Fruit fly (Drosophila melanogaster): ENCODE measurements around the gene CG17440.

Gene CG17440

dm6 chrX:9232199-9232598, 37.5 kb downstream of the CG17440 start, which contains the start of gene CG12121 (continued):
- TF ChIP-seq CG17829 (tag; optimal IDR thresholded peaks at IDR 0.05) (peak; percentile 18), CG14710 (tag; optimal IDR thresholded peaks at IDR 0.05) (peak; percentile 53), Dip2 (GFP tag; IDR thresholded peaks at IDR 0.05) (no peak), CG11093 (GFP tag; IDR thresholded peaks at IDR 0.05) (no peak), CG9215 (GFP tag; IDR thresholded peaks at IDR 0.05) (no peak), Dp (GFP tag; optimal IDR thresholded peaks at IDR 0.05) (peak; percentile 81), Nf-YA (GFP tag; IDR thresholded peaks at IDR 0.05) (no peak), CG3995 (GFP tag; optimal IDR thresholded peaks at IDR 0.05) (peak; percentile 20), D19B (GFP tag; optimal IDR thresholded peaks at IDR 0.05) (no peak), trem (tag; optimal IDR thresholded peaks at IDR 0.05) (peak; percentile 31), Dref (GFP tag; IDR thresholded peaks at IDR 0.05) (peak; percentile 87), Doc3 (GFP tag; IDR thresholded peaks at IDR 0.05; ENCODE audit: partially characterized antibody) (peak; percentile 58), wor (GFP tag; IDR thresholded peaks at IDR 0.05) (no peak), Fer3 (tag; optimal IDR thresholded peaks at IDR 0.05) (no peak), CG2116 (GFP tag; optimal IDR thresholded peaks at IDR 0.05) (peak; percentile 63), br (optimal IDR thresholded peaks at IDR 0.05) (no peak), HLH3B (GFP tag; IDR thresholded peaks at IDR 0.05) (no peak), Mrtf (GFP tag; IDR thresholded peaks at IDR 0.05) (no peak), Med (GFP tag) (peak; percentile 67), crp (GFP tag; optimal IDR thresholded peaks at IDR 0.05) (peak in 1 of 2 experiments; percentile 19), CG13123 (GFP tag; optimal IDR thresholded peaks at IDR 0.05) (no peak), vnd (GFP tag; IDR thresholded peaks at IDR 0.05; ENCODE audit: partially characterized antibody) (peak; percentile 71), CG15514 (GFP tag; optimal IDR thresholded peaks at IDR 0.05) (peak; percentile 71)

dm6 chrX:9226837-9227236, 42.9 kb downstream of the CG17440 start, which contains the start of gene Gr8a:
TSS of gene Gr8a (plus strand) at chrX:9227137.
- TF ChIP-seq CG34224 (GFP tag; IDR thresholded peaks at IDR 0.05; ENCODE audit: partially characterized antibody) (no peak), gsb-n (tag; optimal IDR thresholded peaks at IDR 0.05) (no peak), her (GFP tag; optimal IDR thresholded peaks at IDR 0.05) (no peak), CG8281 (tag; optimal IDR thresholded peaks at IDR 0.05) (no peak), CG1603 (tag; optimal IDR thresholded peaks at IDR 0.05) (no peak), Xrp1 (GFP tag; IDR thresholded peaks at IDR 0.05) (no peak), CG4404 (GFP tag; IDR thresholded peaks at IDR 0.05) (no peak), az2 (GFP tag; optimal IDR thresholded peaks at IDR 0.05) (no peak), CG17186 (GFP tag; optimal IDR thresholded peaks at IDR 0.05) (no peak), CG11247 (GFP tag; IDR thresholded peaks at IDR 0.05) (no peak), schlank (tag; optimal IDR thresholded peaks at IDR 0.05) (no peak), CG4328 (GFP tag; optimal IDR thresholded peaks at IDR 0.05) (no peak), ewg (GFP tag; optimal IDR thresholded peaks at IDR 0.05) (no peak), jing (GFP tag; optimal IDR thresholded peaks at IDR 0.05) (no peak), sd (tag; optimal IDR thresholded peaks at IDR 0.05) (no peak), CG8388 (GFP tag; optimal IDR thresholded peaks at IDR 0.05) (no peak)

dm6 chrX:9225137-9225536, 44.6 kb downstream of the CG17440 start, which contains the start of gene CG15370:
TSS of gene CG15370 (plus strand) at chrX:9225437.
- TF ChIP-seq chif (GFP tag; optimal IDR thresholded peaks at IDR 0.05) (no peak), ssp (GFP tag; IDR thresholded peaks at IDR 0.05) (no peak), Rx (GFP tag; IDR thresholded peaks at IDR 0.05) (no peak), CG1233 (GFP tag; optimal IDR thresholded peaks at IDR 0.05) (no peak), CG12391 (tag; optimal IDR thresholded peaks at IDR 0.05) (no peak), GATAe (GFP tag; conservative IDR thresholded peaks at IDR 0.05) (no peak), MBD-R2 (GFP tag; IDR thresholded peaks at IDR 0.05) (no peak), CG10654 (GFP tag; optimal IDR thresholded peaks at IDR 0.05) (no peak), CG11696 (GFP tag; IDR thresholded peaks at IDR 0.05) (no peak), NK7.1 (GFP tag; optimal IDR thresholded peaks at IDR 0.05) (no peak), CG13775 (GFP tag; optimal IDR thresholded peaks at IDR 0.05) (no peak), pita (GFP tag; optimal IDR thresholded peaks at IDR 0.05) (no peak), Kr (GFP tag; optimal IDR thresholded peaks at IDR 0.05) (no peak)
